Worm (Caenorhabditis elegans): ENCODE measurements around the gene dhc-3.

The dhc-3 gene

DNA sequence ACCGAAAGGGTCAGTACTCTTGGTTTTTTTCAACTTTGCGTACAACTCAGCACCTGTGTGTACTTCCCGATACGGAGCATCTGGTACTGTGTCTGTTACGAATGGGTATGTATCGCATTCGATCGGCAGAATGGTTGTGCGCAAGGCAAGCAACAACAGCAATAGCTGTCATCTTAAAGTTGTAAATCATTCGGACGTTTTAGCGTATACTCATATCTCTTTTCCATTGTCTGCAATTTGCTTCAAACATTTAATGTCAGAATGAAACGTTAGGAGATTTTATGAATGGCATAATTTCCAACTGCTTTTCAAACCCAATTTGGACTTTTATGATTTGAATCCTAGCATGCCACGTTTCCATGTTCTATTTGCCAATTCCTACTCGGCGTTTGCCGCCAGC is 18.3 kb downstream of the dhc-3 start:
- TF ChIP-seq snu-23 (GFP tag; optimal IDR thresholded peaks at IDR 0.05) = no peak
- no peak for TF ChIP-seq unc-98 (GFP tag; IDR thresholded peaks at IDR 0.05)
- no peak for TF ChIP-seq nhr-12 (tag; optimal IDR thresholded peaks at IDR 0.05)
- no peak for TF ChIP-seq egl-13 (tag; optimal IDR thresholded peaks at IDR 0.05)
- no peak for TF ChIP-seq efl-1 (optimal IDR thresholded peaks at IDR 0.05)
- peak in 1 of 2 experiments; percentile 68 for TF ChIP-seq efl-1 (GFP tag; optimal IDR thresholded peaks at IDR 0.05 in 1 of 2)
- TF ChIP-seq nhr-237 (tag; optimal IDR thresholded peaks at IDR 0.05) = no peak
- no peak for TF ChIP-seq unc-30 (tag; optimal IDR thresholded peaks at IDR 0.05)

DNA sequence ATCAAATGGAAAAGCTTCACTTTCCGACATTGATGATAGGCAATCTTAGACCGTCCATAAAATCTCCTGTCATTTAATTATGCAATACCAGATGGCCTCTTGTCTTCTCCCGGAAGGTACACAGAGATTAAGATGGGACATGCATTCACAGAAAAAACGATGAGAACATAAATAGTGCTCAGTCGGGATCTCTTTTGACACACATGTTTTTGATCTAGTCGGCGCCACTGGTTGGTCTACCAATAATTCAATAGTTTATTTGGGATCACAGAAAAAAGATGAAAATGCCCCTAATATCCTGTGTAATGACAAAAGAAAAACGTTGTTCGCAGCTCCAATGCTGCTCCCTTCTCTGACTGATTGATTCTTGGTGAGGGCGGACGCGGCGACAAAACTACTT is 22.3 kb downstream of the dhc-3 start:
- TF ChIP-seq fkh-4 (tag; optimal IDR thresholded peaks at IDR 0.05; ENCODE audit: borderline replicate concordance) (peak; percentile 56), dsc-1 (tag; optimal IDR thresholded peaks at IDR 0.05) (peak; percentile 89), F16B12.6 (tag; optimal IDR thresholded peaks at IDR 0.05) (no peak), lin-14 (GFP tag; optimal IDR thresholded peaks at IDR 0.05) (peak; percentile 38)

DNA sequence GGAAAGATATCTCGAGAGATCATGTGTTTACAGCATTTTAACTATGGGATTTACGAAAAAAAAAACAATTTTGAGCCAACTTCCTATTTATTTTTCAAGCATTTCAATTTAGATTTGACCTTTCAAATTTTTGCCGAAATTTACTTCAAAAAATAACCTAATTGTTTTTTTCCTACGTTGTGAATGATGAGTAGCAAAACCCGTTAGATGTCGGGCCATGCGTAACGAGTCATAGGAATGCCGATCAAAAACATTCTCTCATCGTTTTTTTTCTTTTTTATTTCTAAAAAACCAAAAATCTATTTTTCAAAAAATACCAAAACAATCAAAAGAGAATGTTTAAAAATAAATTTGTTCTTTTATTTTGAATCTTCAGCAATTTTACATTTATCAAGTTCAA is 24.1 kb downstream of the dhc-3 start:
- peak in 1 of 2 experiments; percentile 2 for TF ChIP-seq efl-1 (optimal IDR thresholded peaks at IDR 0.05)
- no peak for TF ChIP-seq efl-1 (GFP tag; optimal IDR thresholded peaks at IDR 0.05 in 1 of 2)
- no peak for TF ChIP-seq dpl-1 (GFP tag; optimal IDR thresholded peaks at IDR 0.05)
- TF ChIP-seq skn-1 (tag; optimal IDR thresholded peaks at IDR 0.05) = no peak
- TF ChIP-seq fkh-8 (tag; optimal IDR thresholded peaks at IDR 0.05) = no peak
- no peak for TF ChIP-seq rnt-1 (tag; optimal IDR thresholded peaks at IDR 0.05)
- no peak for TF ChIP-seq aly-2 (tag; optimal IDR thresholded peaks at IDR 0.05)
- TF ChIP-seq nhr-85 (tag) = peak; percentile 73
- TF ChIP-seq nhr-19 (GFP tag; conservative IDR thresholded peaks at IDR 0.05) = peak; percentile 26
- peak; percentile 25 for TF ChIP-seq snu-23 (GFP tag; optimal IDR thresholded peaks at IDR 0.05)
- TF ChIP-seq hpl-2 (GFP tag; optimal IDR thresholded peaks at IDR 0.05) = no peak
- TF ChIP-seq snpc-4 (tag; optimal IDR thresholded peaks at IDR 0.05) = peak; percentile 96
- TF ChIP-seq tbx-2 (tag; optimal IDR thresholded peaks at IDR 0.05) = no peak
- no peak for TF ChIP-seq jun-1 (tag; optimal IDR thresholded peaks at IDR 0.05)
- peak; percentile 43 for TF ChIP-seq nhr-90 (tag; optimal IDR thresholded peaks at IDR 0.05; ENCODE audit: poor library complexity)
- peak; percentile 14 for TF ChIP-seq elt-2 (tag; optimal IDR thresholded peaks at IDR 0.05)
- TF ChIP-seq lin-15B (tag; optimal IDR thresholded peaks at IDR 0.05) = no peak

DNA sequence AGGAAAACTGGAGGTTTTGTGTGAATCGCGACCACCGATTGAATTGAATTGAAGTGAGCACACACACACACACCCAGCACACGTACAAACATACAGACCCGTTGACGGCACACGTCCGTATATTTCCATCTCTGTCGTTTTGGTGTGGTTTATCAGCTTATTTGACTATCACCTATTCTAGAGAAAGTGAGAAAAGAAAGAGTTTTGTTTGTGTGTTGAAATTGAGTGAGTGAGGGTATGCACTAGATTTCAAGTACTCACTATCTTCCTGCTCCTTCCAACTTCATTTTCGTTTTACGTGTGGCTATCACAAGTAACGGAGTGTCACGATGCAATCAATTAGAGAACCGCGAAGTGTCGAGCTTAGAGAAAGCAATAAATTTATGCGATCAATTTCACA is 25.1 kb downstream of the dhc-3 start:
- TF ChIP-seq efl-1 (optimal IDR thresholded peaks at IDR 0.05) (no peak), efl-1 (GFP tag; optimal IDR thresholded peaks at IDR 0.05 in 1 of 2) (peak in 1 of 2 experiments; percentile 12), lin-35 (GFP tag; optimal IDR thresholded peaks at IDR 0.05) (peak in 1 of 2 experiments; percentile 34), elt-2 (tag; optimal IDR thresholded peaks at IDR 0.05) (peak; percentile 60), pax-3 (tag; optimal IDR thresholded peaks at IDR 0.05) (peak; percentile 54), fkh-4 (tag; optimal IDR thresholded peaks at IDR 0.05; ENCODE audit: borderline replicate concordance) (no peak), nhr-20 (tag; optimal IDR thresholded peaks at IDR 0.05) (peak; percentile 15), lin-13 (GFP tag; optimal IDR thresholded peaks at IDR 0.05) (no peak), lin-14 (GFP tag; optimal IDR thresholded peaks at IDR 0.05) (peak; percentile 6), jun-1 (tag; optimal IDR thresholded peaks at IDR 0.05) (peak; percentile 11)

DNA sequence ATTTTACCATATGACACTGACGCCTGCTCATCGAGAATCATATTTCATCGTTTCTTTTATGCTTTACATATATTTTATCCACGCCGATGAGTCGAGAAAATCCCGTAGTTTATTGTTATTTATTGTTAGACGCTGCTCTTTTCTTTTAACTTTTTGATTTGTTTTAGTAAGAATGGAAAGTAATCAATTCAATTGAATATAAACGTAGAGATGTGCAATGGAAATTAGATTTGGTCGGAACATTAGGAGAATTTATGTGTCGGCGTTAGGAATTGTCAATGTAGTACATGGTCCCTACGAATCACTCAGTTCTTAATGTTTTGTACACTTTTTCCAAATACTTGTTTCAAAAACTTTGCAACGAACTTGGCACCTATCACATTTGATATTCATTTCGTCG is 26.5 kb downstream of the dhc-3 start:
- TF ChIP-seq lin-14 (GFP tag; optimal IDR thresholded peaks at IDR 0.05) (peak; percentile 27), lin-39 (tag; optimal IDR thresholded peaks at IDR 0.05) (no peak), fkh-10 (GFP tag; optimal IDR thresholded peaks at IDR 0.05) (peak; percentile 76), ceh-8 (GFP tag; optimal IDR thresholded peaks at IDR 0.05) (no peak), ztf-4 (tag; optimal IDR thresholded peaks at IDR 0.05) (no peak)

All from whole organism, L1 larva.